Fruit fly (Drosophila melanogaster) whole organism, embryonic: ENCODE results near the gene CG33654.
A peak's percentile ranks its signal among the peaks of the same experiment; 100 is the strongest.

Source experiments
- BtbVII ChIP-seq: fragments of 200-800 bp; sonication (Bioruptor generic); optimal IDR thresholded peaks from 3 replicates; lab custom pipeline; 2017; ENCODE audit warnings: missing biosample characterization, mild to moderate bottlenecking, missing genetic modification characterization
- CG10462 ChIP-seq: fragments of 200-800 bp; sonication (Bioruptor generic); optimal IDR thresholded peaks from 2 replicates; lab custom pipeline; 2016; ENCODE audit warnings: missing biosample characterization, missing genetic modification characterization
- CG10959 ChIP-seq: fragments of 200-800 bp; sonication (Bioruptor generic); IDR thresholded peaks from 2 replicates; pipeline ENCODE4 v1.3.6; 2022; ENCODE audit warnings: missing biosample characterization, missing genetic modification characterization
- CG12236 ChIP-seq: fragments of 200-800 bp; sonication (Bioruptor generic); optimal IDR thresholded peaks from 2 replicates; lab custom pipeline; 2016; ENCODE audit warnings: missing biosample characterization, missing genetic modification characterization
- CG14965 ChIP-seq: fragments of 200-800 bp; sonication (Bioruptor generic); optimal IDR thresholded peaks from 2 replicates; lab custom pipeline; 2016; ENCODE audit warnings: missing biosample characterization, missing genetic modification characterization, borderline replicate concordance
- CG16815 ChIP-seq: fragments of 200-800 bp; sonication (Bioruptor generic); optimal IDR thresholded peaks from 3 replicates; lab custom pipeline; 2017; ENCODE audit warnings: missing biosample characterization, mild to moderate bottlenecking, missing genetic modification characterization
- CG2120 ChIP-seq: fragments of 200-800 bp; sonication (Bioruptor generic); optimal IDR thresholded peaks from 3 replicates; lab custom pipeline; 2016; ENCODE audit warnings: missing biosample characterization, missing genetic modification characterization
- CG3065 ChIP-seq: fragments of 200-800 bp; sonication (Bioruptor generic); optimal IDR thresholded peaks from 2 replicates; lab custom pipeline; 2016; ENCODE audit warnings: missing biosample characterization, missing genetic modification characterization
- CG3281 ChIP-seq: fragments of 200-800 bp; sonication (Bioruptor generic); optimal IDR thresholded peaks from 3 replicates; lab custom pipeline; 2017; ENCODE audit warnings: missing biosample characterization, mild to moderate bottlenecking, missing genetic modification characterization
- CG4617 ChIP-seq: fragments of 200-800 bp; sonication (Bioruptor generic); optimal IDR thresholded peaks from 3 replicates; lab custom pipeline; 2016; ENCODE audit warnings: missing biosample characterization, missing genetic modification characterization, borderline replicate concordance
- CG6689 ChIP-seq: fragments of 200-800 bp; sonication (Bioruptor generic); IDR thresholded peaks from 2 replicates; pipeline ENCODE4 v1.3.6; 2022; ENCODE audit warnings: missing biosample characterization, missing genetic modification characterization
- CG6765 ChIP-seq: fragments of 200-800 bp; sonication (Bioruptor generic); optimal IDR thresholded peaks from 3 replicates; lab custom pipeline; 2017; ENCODE audit warnings: missing biosample characterization, mild to moderate bottlenecking, missing genetic modification characterization
- CG6791 ChIP-seq: fragments of 200-800 bp; sonication (Bioruptor generic); IDR thresholded peaks from 3 replicates; pipeline ENCODE4 v1.3.6; 2022; ENCODE audit warnings: missing biosample characterization, missing genetic modification characterization; ENCODE audit not compliant: partially characterized antibody
- CG6813 ChIP-seq: fragments of 200-800 bp; sonication (Bioruptor generic); optimal IDR thresholded peaks from 2 replicates; lab custom pipeline; 2017; ENCODE audit warnings: missing biosample characterization, missing genetic modification characterization, mild to moderate bottlenecking, moderate library complexity, missing genetic modification reagents
- CG6854 ChIP-seq: fragments of 200-800 bp; sonication (Bioruptor generic); optimal IDR thresholded peaks from 3 replicates; lab custom pipeline; 2017; ENCODE audit warnings: missing biosample characterization, mild to moderate bottlenecking, missing genetic modification characterization
- CG7786 ChIP-seq: fragments of 200-800 bp; sonication (Bioruptor generic); optimal IDR thresholded peaks from 2 replicates; lab custom pipeline; 2016; ENCODE audit warnings: missing biosample characterization, missing genetic modification characterization
- CG7987 ChIP-seq: fragments of 200-800 bp; sonication (Bioruptor generic); optimal IDR thresholded peaks from 2 replicates; lab custom pipeline; 2018; ENCODE audit warnings: missing biosample characterization, mild to moderate bottlenecking, missing genetic modification characterization, moderate library complexity
- Camta ChIP-seq: fragments of 200-800 bp; sonication (Bioruptor generic); optimal IDR thresholded peaks from 2 replicates; lab custom pipeline; 2016; ENCODE audit warnings: missing biosample characterization, missing genetic modification characterization
- Dek ChIP-seq: fragments of 200-800 bp; sonication (Bioruptor generic); optimal IDR thresholded peaks from 3 replicates; lab custom pipeline; 2019; ENCODE audit warnings: missing biosample characterization, mild to moderate bottlenecking, missing genetic modification characterization, moderate library complexity
- Ets97D ChIP-seq: fragments of 200-800 bp; sonication (Bioruptor generic); optimal IDR thresholded peaks from 3 replicates; lab custom pipeline; 2016; ENCODE audit warnings: missing biosample characterization, missing genetic modification characterization
- HLHmδ ChIP-seq: fragments of 200-800 bp; sonication (Bioruptor generic); optimal IDR thresholded peaks from 2 replicates; lab custom pipeline; 2018; ENCODE audit warnings: missing biosample characterization, mild to moderate bottlenecking, missing genetic modification characterization, moderate library complexity
- Hr78 ChIP-seq, 2 experiments: fragments of 200-800 bp in 1 of 2; fragments of >200 bp in 1 of 2; sonication (Bioruptor generic) in 1 of 2; optimal IDR thresholded peaks; 2 replicates each; lab custom pipeline; 2017 to 2019; ENCODE audit warnings: missing biosample characterization in 2 of 2, missing genetic modification characterization in 2 of 2, mild to moderate bottlenecking in 1 of 2, moderate library complexity in 1 of 2
- Jarid2 ChIP-seq: fragments of 200-800 bp; sonication (Bioruptor generic); optimal IDR thresholded peaks from 3 replicates; lab custom pipeline; 2017; ENCODE audit warnings: mild to moderate bottlenecking, missing biosample characterization, missing genetic modification reagents, missing genetic modification characterization
- Kr ChIP-seq: fragments of 200-800 bp; sonication (Bioruptor generic); optimal IDR thresholded peaks from 2 replicates; lab custom pipeline; 2017; ENCODE audit warnings: missing biosample characterization, mild to moderate bottlenecking, missing genetic modification characterization
- NfI ChIP-seq: fragments of 200-800 bp; sonication (Bioruptor generic); optimal IDR thresholded peaks from 3 replicates; lab custom pipeline; 2018; ENCODE audit warnings: missing biosample characterization, mild to moderate bottlenecking, missing genetic modification characterization, moderate library complexity
- Sox100B ChIP-seq: fragments of 200-800 bp; sonication (Bioruptor generic); optimal IDR thresholded peaks from 3 replicates; lab custom pipeline; 2018; ENCODE audit warnings: missing biosample characterization, mild to moderate bottlenecking, missing genetic modification characterization
- TFAM ChIP-seq: fragments of 200-800 bp; sonication (Bioruptor generic); optimal IDR thresholded peaks from 2 replicates; lab custom pipeline; 2017; ENCODE audit warnings: missing biosample characterization, missing genetic modification characterization, inconsistent platforms
- Xbp1 ChIP-seq: fragments of 200-800 bp; sonication (Bioruptor generic); optimal IDR thresholded peaks from 3 replicates; lab custom pipeline; 2016; ENCODE audit warnings: missing biosample characterization, mild to moderate bottlenecking, missing genetic modification characterization
- YL-1 ChIP-seq: fragments of 200-800 bp; sonication (Bioruptor generic); optimal IDR thresholded peaks from 3 replicates; lab custom pipeline; 2017; ENCODE audit warnings: missing biosample characterization, mild to moderate bottlenecking, missing genetic modification characterization
- bbx ChIP-seq: fragments of 200-800 bp; sonication (Bioruptor generic); IDR thresholded peaks from 2 replicates; pipeline ENCODE4 v1.3.6; 2022; ENCODE audit warnings: missing biosample characterization, missing genetic modification characterization; ENCODE audit not compliant: partially characterized antibody
- br ChIP-seq: fragments of >200 bp; optimal IDR thresholded peaks from 2 replicates; lab custom pipeline; 2017
- caup ChIP-seq: fragments of 200-800 bp; sonication (Bioruptor generic); optimal IDR thresholded peaks from 3 replicates; lab custom pipeline; 2017; ENCODE audit warnings: missing biosample characterization, mild to moderate bottlenecking, missing genetic modification characterization, moderate library complexity; ENCODE audit not compliant: severe bottlenecking
- crc ChIP-seq: fragments of 200-800 bp; sonication (Bioruptor generic); optimal IDR thresholded peaks from 2 replicates; lab custom pipeline; 2016; ENCODE audit warnings: missing biosample characterization, missing genetic modification characterization
- en ChIP-seq: fragments of 200-800 bp; sonication (Bioruptor generic); optimal IDR thresholded peaks from 2 replicates; lab custom pipeline; 2016; ENCODE audit warnings: missing biosample characterization, missing genetic modification characterization
- eve ChIP-seq, 2 experiments: fragments of >200 bp; optimal IDR thresholded peaks; 2 replicates each; lab custom pipeline; 2017; ENCODE audit warnings: missing biosample characterization in 2 of 2, missing genetic modification characterization in 2 of 2
- ftz-f1 ChIP-seq: fragments of 200-800 bp; sonication (Bioruptor generic); optimal IDR thresholded peaks from 2 replicates; lab custom pipeline; 2016; ENCODE audit warnings: missing biosample characterization, missing genetic modification characterization
- gce ChIP-seq: fragments of 200-800 bp; sonication (Bioruptor generic); IDR thresholded peaks from 3 replicates; pipeline ENCODE4 v1.3.6; 2022; ENCODE audit warnings: missing biosample characterization, missing genetic modification characterization
- gcm2 ChIP-seq: fragments of 200-800 bp; sonication (Bioruptor generic); optimal IDR thresholded peaks from 2 replicates; lab custom pipeline; 2016; ENCODE audit warnings: missing biosample characterization, missing genetic modification characterization
- gt ChIP-seq: fragments of 200-800 bp; sonication (Bioruptor generic); IDR thresholded peaks from 2 replicates; pipeline ENCODE4 v1.3.6; 2022; ENCODE audit warnings: missing biosample characterization, missing genetic modification characterization
- kay ChIP-seq: fragments of 200-800 bp; sonication (Bioruptor generic); optimal IDR thresholded peaks from 2 replicates; lab custom pipeline; 2016; ENCODE audit warnings: missing biosample characterization, missing genetic modification characterization
- ken ChIP-seq: fragments of 200-800 bp; sonication (Bioruptor generic); IDR thresholded peaks from 3 replicates; pipeline ENCODE4 v1.3.6; 2022; ENCODE audit warnings: missing biosample characterization, missing genetic modification characterization
- peb ChIP-seq: fragments of 200-800 bp; sonication (Bioruptor generic); IDR thresholded peaks from 2 replicates; pipeline ENCODE4 v1.3.6; 2022; ENCODE audit warnings: missing biosample characterization, missing genetic modification characterization
- pros ChIP-seq: fragments of 200-800 bp; sonication (Bioruptor generic); optimal IDR thresholded peaks from 3 replicates; lab custom pipeline; 2019; ENCODE audit warnings: missing biosample characterization, mild to moderate bottlenecking, missing genetic modification characterization, moderate library complexity
- rib ChIP-seq: fragments of 200-800 bp; sonication (Bioruptor generic); IDR thresholded peaks from 2 replicates; pipeline ENCODE4 v1.3.6; 2022; ENCODE audit warnings: missing biosample characterization, missing genetic modification characterization
- shn ChIP-seq: fragments of 200-800 bp; sonication (Bioruptor generic); optimal IDR thresholded peaks from 3 replicates; lab custom pipeline; 2016; ENCODE audit warnings: missing biosample characterization, missing genetic modification characterization
- sob ChIP-seq: fragments of 200-800 bp; sonication (Bioruptor generic); IDR thresholded peaks from 2 replicates; pipeline ENCODE4 v1.3.6; 2022; ENCODE audit warnings: missing biosample characterization, missing genetic modification characterization
- stwl ChIP-seq: fragments of 200-800 bp; sonication (Bioruptor generic); optimal IDR thresholded peaks from 3 replicates; lab custom pipeline; 2018; ENCODE audit warnings: missing biosample characterization, mild to moderate bottlenecking, missing genetic modification characterization, moderate library complexity
- twi ChIP-seq: fragments of 200-800 bp; optimal IDR thresholded peaks from 2 replicates; lab custom pipeline; 2019; ENCODE audit warnings: missing biosample characterization, mild to moderate bottlenecking, missing genetic modification characterization, moderate library complexity
- wek ChIP-seq: fragments of 200-800 bp; sonication (Bioruptor generic); optimal IDR thresholded peaks from 3 replicates; lab custom pipeline; 2018; ENCODE audit warnings: missing biosample characterization, mild to moderate bottlenecking, missing genetic modification characterization, moderate library complexity
- zfh1 ChIP-seq: fragments of 200-800 bp; sonication (Bioruptor generic); IDR thresholded peaks from 3 replicates; pipeline ENCODE4 v1.3.6; 2022; ENCODE audit warnings: missing biosample characterization, missing genetic modification characterization

CG33654 gene

dm6 chr3R:9586663-9587248, 3.7 kb upstream of the CG33654 start, which contains the start of gene P58IPK (continued):
- TF ChIP-seq rib (GFP tag; lab: Robert Waterston, UW) (peak; percentile 51), CG6765 (no peak), wek (GFP tag; lab: Kevin White, UChicago) (no peak), Camta (GFP tag; lab: Kevin White, UChicago) (peak; percentile 41), YL-1 (GFP tag; lab: Kevin White, UChicago) (peak; percentile 73), BtbVII (no peak), stwl (tag; lab: Kevin White, UChicago) (peak; percentile 55), Xbp1 (GFP tag; lab: Kevin White, UChicago) (peak; percentile 98), caup (GFP tag; lab: Kevin White, UChicago) (peak; percentile 40), CG16815 (GFP tag; lab: Kevin White, UChicago) (peak; percentile 22), twi (peak; percentile 31), CG4617 (GFP tag; lab: Kevin White, UChicago) (peak; percentile 79), kay (GFP tag; lab: Kevin White, UChicago) (peak; percentile 70), Ets97D (peak; percentile 90), HLHmδ (no peak), CG6813 (GFP tag; lab: Kevin White, UChicago) (no peak), CG14965 (GFP tag; lab: Kevin White, UChicago) (no peak), TFAM (GFP tag; lab: Kevin White, UChicago) (no peak), CG7987 (GFP tag; lab: Kevin White, UChicago) (peak; percentile 67), CG12236 (GFP tag; lab: Kevin White, UChicago) (no peak), pros (GFP tag; lab: Kevin White, UChicago) (no peak), gce (no peak), peb (GFP tag; lab: Robert Waterston, UW) (0 out of 2 replicates have a peak, but pooled peaks have one; percentile 20), Sox100B (GFP tag; lab: Kevin White, UChicago) (no peak), CG6689 (GFP tag; lab: Robert Waterston, UW) (peak; percentile 61), Hr78 (GFP tag; optimal IDR thresholded peaks at IDR 0.05; lab: Kevin White, UChicago) (no peak), Dek (tag; lab: Kevin White, UChicago) (peak; percentile 68), CG2120 (peak; percentile 87), Kr (no peak), CG3281 (GFP tag; lab: Kevin White, UChicago) (peak; percentile 31), NfI (GFP tag; lab: Kevin White, UChicago) (peak; percentile 65), eve (GFP tag; optimal IDR thresholded peaks at IDR 0.05; lab: Kevin White, UChicago) (no peak), gt (GFP tag; lab: Robert Waterston, UW) (no peak), CG10462 (GFP tag; lab: Kevin White, UChicago) (peak; percentile 34), crc (GFP tag; lab: Kevin White, UChicago) (peak; percentile 54), Jarid2 (peak; percentile 40), sob (GFP tag; lab: Robert Waterston, UW) (peak; percentile 63), CG10959 (GFP tag; lab: Robert Waterston, UW) (no peak), bbx (GFP tag; lab: Robert Waterston, UW) (peak; percentile 95), CG6791 (GFP tag; lab: Robert Waterston, UW) (peak; percentile 96), br (lab: Kevin White, UChicago) (no peak), CG6854 (no peak), ken (peak; percentile 78), CG7786 (peak; percentile 76), gcm2 (no peak), en (peak; percentile 14), zfh1 (GFP tag; lab: Robert Waterston, UW) (peak; percentile 75; the same call in 2 of the 3 replicates), shn (GFP tag; lab: Kevin White, UChicago) (peak; percentile 80), ftz-f1 (GFP tag; lab: Kevin White, UChicago) (peak; percentile 59), CG3065 (GFP tag; lab: Kevin White, UChicago) (peak; percentile 37)
